Fruit fly (Drosophila melanogaster): ENCODE results near the gene Jon65Aii.

Gene Jon65Aii

DNA sequence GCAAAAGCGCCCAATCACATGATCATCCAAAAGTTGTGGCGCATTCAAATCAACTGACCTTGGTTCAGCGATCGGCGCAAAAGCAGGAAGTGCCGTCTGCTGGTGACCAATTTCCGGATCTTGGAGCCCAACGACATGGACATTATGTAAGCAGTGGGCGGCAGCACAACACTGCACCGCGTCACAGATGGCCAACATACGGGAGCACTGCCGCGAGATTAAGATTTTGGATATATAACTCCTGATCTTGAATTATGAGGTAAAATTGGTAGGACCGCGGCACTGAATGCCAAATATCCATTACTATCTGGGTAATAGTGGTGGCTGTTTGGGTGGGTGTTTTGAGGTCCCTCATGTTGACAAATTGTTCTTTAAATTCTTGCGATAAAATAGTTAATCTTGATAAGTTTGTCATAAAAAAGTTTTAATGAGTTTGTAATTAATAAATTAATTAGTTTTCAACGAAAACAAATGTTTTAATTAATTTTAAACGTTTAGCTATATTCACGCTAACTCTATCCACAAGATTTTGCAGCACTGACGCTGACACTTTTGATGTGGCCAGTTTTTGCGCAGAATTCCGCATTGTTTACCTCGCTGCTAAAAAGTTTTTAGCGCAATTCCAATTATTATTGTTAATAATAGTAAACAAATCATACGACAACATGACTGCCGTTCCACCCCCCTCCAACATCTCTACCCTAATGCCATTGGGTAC, 23.0 kb downstream of the Jon65Aii start, which contains the start of the genes CG13295 and CG6610:
Gene CG13295 (minus strand): TSS at position 271 of the 718 bp plus-strand sequence.
Gene CG6610 (plus strand): TSS at position 562 of the 718 bp plus-strand sequence.
- TF ChIP-seq br (GFP tag; optimal IDR thresholded peaks at IDR 0.05) (peak; percentile 23), dmrt93B (GFP tag; optimal IDR thresholded peaks at IDR 0.05) (peak; percentile 57), tai (GFP tag; optimal IDR thresholded peaks at IDR 0.05) (no peak), Hr83 (GFP tag; optimal IDR thresholded peaks at IDR 0.05; ENCODE audit: poor library complexity, severe bottlenecking) (no peak), foxo (GFP tag; optimal IDR thresholded peaks at IDR 0.05) (peak in 1 of 2 experiments; percentile 49), CrebA (GFP tag; optimal IDR thresholded peaks at IDR 0.05; ENCODE audit: borderline replicate concordance) (no peak), CG9705 (GFP tag; optimal IDR thresholded peaks at IDR 0.05) (peak; percentile 58), HLH106 (tag; optimal IDR thresholded peaks at IDR 0.05) (peak; percentile 83), fru (GFP tag; optimal IDR thresholded peaks at IDR 0.05) (peak; percentile 48), usp (GFP tag; optimal IDR thresholded peaks at IDR 0.05) (no peak), lola (GFP tag; optimal IDR thresholded peaks at IDR 0.05) (no peak), pan (optimal IDR thresholded peaks at IDR 0.05) (no peak), woc (GFP tag; optimal IDR thresholded peaks at IDR 0.05) (peak; percentile 84), jim (GFP tag; optimal IDR thresholded peaks at IDR 0.05) (no peak), sage (GFP tag; optimal IDR thresholded peaks at IDR 0.05) (no peak), rgr (GFP tag; optimal IDR thresholded peaks at IDR 0.05) (peak; percentile 51), Rel (GFP tag; optimal IDR thresholded peaks at IDR 0.05) (no peak), Rel (tag; optimal IDR thresholded peaks at IDR 0.05) (peak; percentile 35), Hr78 (GFP tag; optimal IDR thresholded peaks at IDR 0.05) (no peak), Mio (GFP tag; optimal IDR thresholded peaks at IDR 0.05) (no peak), Vsx2 (GFP tag; optimal IDR thresholded peaks at IDR 0.05; ENCODE audit: partially characterized antibody) (no peak), N (GFP tag; optimal IDR thresholded peaks at IDR 0.05) (no peak), h (GFP tag; optimal IDR thresholded peaks at IDR 0.05) (peak; percentile 54), sv (GFP tag; optimal IDR thresholded peaks at IDR 0.05) (peak; percentile 33), brk (GFP tag; optimal IDR thresholded peaks at IDR 0.05) (no peak), psq (GFP tag; optimal IDR thresholded peaks at IDR 0.05) (peak; percentile 19), Sp1 (GFP tag; optimal IDR thresholded peaks at IDR 0.05) (peak; percentile 59), Hnf4 (GFP tag; optimal IDR thresholded peaks at IDR 0.05) (no peak), dl (GFP tag; optimal IDR thresholded peaks at IDR 0.05; ENCODE audit: insufficient read depth in 1 of 2, partially characterized antibody in 2 of 2) (no peak), Dfd (GFP tag; optimal IDR thresholded peaks at IDR 0.05) (no peak), Myc (optimal IDR thresholded peaks at IDR 0.05) (peak; percentile 88), OdsH (GFP tag; optimal IDR thresholded peaks at IDR 0.05) (peak; percentile 39), Abd-B (GFP tag; optimal IDR thresholded peaks at IDR 0.05) (no peak), Dif (GFP tag; optimal IDR thresholded peaks at IDR 0.05; ENCODE audit: partially characterized antibody) (no peak), Jra (GFP tag; optimal IDR thresholded peaks at IDR 0.05) (no peak), CG32264 (GFP tag; optimal IDR thresholded peaks at IDR 0.05) (no peak), GATAd (GFP tag; optimal IDR thresholded peaks at IDR 0.05) (no peak), dsf (GFP tag; optimal IDR thresholded peaks at IDR 0.05; ENCODE audit: borderline replicate concordance) (no peak), ey (GFP tag; optimal IDR thresholded peaks at IDR 0.05) (peak; percentile 37)

DNA sequence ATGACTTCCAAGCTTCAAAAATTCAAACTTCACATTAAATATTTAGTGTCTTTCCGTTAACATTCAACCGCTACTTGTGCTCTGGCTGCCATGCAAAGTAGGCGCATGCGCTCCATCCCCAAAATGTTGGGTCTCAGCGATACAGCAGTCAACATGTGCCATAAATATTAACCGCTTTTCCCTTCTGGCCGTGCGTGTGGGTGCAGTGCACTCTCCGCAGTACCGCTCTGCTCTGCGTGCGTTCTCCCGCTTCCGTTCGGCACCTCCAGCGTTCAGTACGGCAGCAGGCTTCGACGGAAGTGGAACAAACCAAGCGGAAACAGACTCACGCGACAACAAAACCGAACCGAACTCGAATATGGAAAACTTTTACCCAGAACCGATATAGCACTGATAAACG, 24.3 kb downstream of the Jon65Aii start, which contains the start of gene ssp6:
Gene ssp6 (plus strand): TSS at position 294 of the 400 bp plus-strand sequence.
- TF ChIP-seq fru (GFP tag; optimal IDR thresholded peaks at IDR 0.05) = no peak
- TF ChIP-seq Dif (GFP tag; optimal IDR thresholded peaks at IDR 0.05; ENCODE audit: partially characterized antibody) = peak; percentile 2

DNA sequence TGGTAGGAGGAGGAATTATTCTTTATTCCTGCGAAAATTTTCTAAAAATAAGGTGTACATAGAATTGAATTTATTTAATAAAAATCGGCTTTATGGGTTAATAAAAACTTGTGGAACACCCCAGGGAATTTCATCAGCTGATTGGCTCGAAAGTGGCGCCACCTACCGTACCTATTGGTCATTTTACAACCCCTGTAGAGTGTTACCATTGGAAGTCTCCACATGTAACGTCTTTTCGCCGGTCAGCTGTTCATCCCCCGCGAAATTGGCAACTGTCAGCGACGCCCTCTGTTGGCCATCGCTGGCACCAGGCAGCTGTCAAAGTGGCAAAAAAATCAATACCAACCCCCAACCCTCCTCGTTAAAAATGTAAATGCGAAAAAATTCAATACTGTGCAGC, 30.4 kb downstream of the Jon65Aii start, which contains the start of gene CG13293:
Gene CG13293 (plus strand): TSS at position 323 of the 400 bp plus-strand sequence.
- TF ChIP-seq Jra (GFP tag; optimal IDR thresholded peaks at IDR 0.05) (no peak), dl (GFP tag; optimal IDR thresholded peaks at IDR 0.05; ENCODE audit: insufficient read depth in 1 of 2, partially characterized antibody in 2 of 2) (no peak), CG32264 (GFP tag; optimal IDR thresholded peaks at IDR 0.05) (no peak), lola (GFP tag; optimal IDR thresholded peaks at IDR 0.05) (no peak), OdsH (GFP tag; optimal IDR thresholded peaks at IDR 0.05) (no peak)

Data from whole organism, wandering third instar larva.